Worm (Caenorhabditis elegans): ENCODE results near the gene cnb-1.

The cnb-1 gene

ce11 chrV:11403702-11404101 lies 28.2 kb downstream of the cnb-1 start:
- TF ChIP-seq hnd-1 (tag; optimal IDR thresholded peaks at IDR 0.05) (no peak), aly-1 (tag; optimal IDR thresholded peaks at IDR 0.05) (no peak), hmg-4 (GFP tag; optimal IDR thresholded peaks at IDR 0.05) (no peak), sea-1 (GFP tag; conservative IDR thresholded peaks at IDR 0.05) (no peak), ceh-13 (GFP tag; optimal IDR thresholded peaks at IDR 0.05) (no peak), tbx-11 (GFP tag; IDR thresholded peaks at IDR 0.05) (no peak), ceh-36 (tag; optimal IDR thresholded peaks at IDR 0.05) (no peak), ets-7 (tag; optimal IDR thresholded peaks at IDR 0.05) (no peak), tbx-37 (GFP tag; conservative IDR thresholded peaks at IDR 0.05) (no peak), flt-1 (GFP tag; IDR thresholded peaks at IDR 0.05) (no peak), pes-1 (GFP tag; IDR thresholded peaks at IDR 0.05) (no peak), ama-1 (optimal IDR thresholded peaks at IDR 0.05) (no peak), hmbx-1 (tag; optimal IDR thresholded peaks at IDR 0.05) (no peak), F13C5.2 (tag; optimal IDR thresholded peaks at IDR 0.05) (no peak), scrt-1 (GFP tag; IDR thresholded peaks at IDR 0.05) (no peak), B0310.2 (tag; optimal IDR thresholded peaks at IDR 0.05) (no peak), tra-4 (tag; optimal IDR thresholded peaks at IDR 0.05) (no peak)

ce11 chrV:11407251-11407650 lies 31.7 kb downstream of the cnb-1 start, which contains the start of gene K03B8.6:
Gene K03B8.6 (plus strand): TSS chrV:11407584.
- TF ChIP-seq ets-7 (tag; optimal IDR thresholded peaks at IDR 0.05) (no peak), hmg-4 (GFP tag; optimal IDR thresholded peaks at IDR 0.05) (no peak), sea-1 (GFP tag; conservative IDR thresholded peaks at IDR 0.05) (no peak), B0310.2 (tag; optimal IDR thresholded peaks at IDR 0.05) (no peak), tbx-11 (GFP tag; IDR thresholded peaks at IDR 0.05) (no peak), ceh-13 (GFP tag; optimal IDR thresholded peaks at IDR 0.05) (no peak), pes-1 (GFP tag; IDR thresholded peaks at IDR 0.05) (no peak), scrt-1 (GFP tag; IDR thresholded peaks at IDR 0.05) (no peak), ama-1 (optimal IDR thresholded peaks at IDR 0.05) (no peak), tra-4 (tag; optimal IDR thresholded peaks at IDR 0.05) (no peak)

- TF ChIP-seq tra-4 (tag; optimal IDR thresholded peaks at IDR 0.05) (no peak), hmg-4 (GFP tag; optimal IDR thresholded peaks at IDR 0.05) (no peak), B0310.2 (tag; optimal IDR thresholded peaks at IDR 0.05) (no peak), ceh-36 (tag; optimal IDR thresholded peaks at IDR 0.05) (no peak), ceh-13 (GFP tag; optimal IDR thresholded peaks at IDR 0.05) (no peak), scrt-1 (GFP tag; IDR thresholded peaks at IDR 0.05) (no peak), pes-1 (GFP tag; IDR thresholded peaks at IDR 0.05) (no peak), flt-1 (GFP tag; IDR thresholded peaks at IDR 0.05) (no peak), hnd-1 (tag; optimal IDR thresholded peaks at IDR 0.05) (no peak), tbx-37 (GFP tag; conservative IDR thresholded peaks at IDR 0.05) (no peak), aly-1 (tag; optimal IDR thresholded peaks at IDR 0.05) (no peak), sea-1 (GFP tag; conservative IDR thresholded peaks at IDR 0.05) (no peak), F13C5.2 (tag; optimal IDR thresholded peaks at IDR 0.05) (no peak), tbx-11 (GFP tag; IDR thresholded peaks at IDR 0.05) (no peak), ama-1 (optimal IDR thresholded peaks at IDR 0.05) (no peak), ets-7 (tag; optimal IDR thresholded peaks at IDR 0.05) (no peak), hmbx-1 (tag; optimal IDR thresholded peaks at IDR 0.05) (no peak)
Observed at ce11 chrV:11410902-11411561, 35.5 kb downstream of the cnb-1 start, which contains the start of the genes K03B8.8 and grl-3. Gene K03B8.8 (minus strand): TSS chrV:11411002. Gene grl-3 (plus strand): TSS chrV:11411511.

- TF ChIP-seq tbx-37 (GFP tag; conservative IDR thresholded peaks at IDR 0.05) (no peak), flt-1 (GFP tag; IDR thresholded peaks at IDR 0.05) (no peak), B0310.2 (tag; optimal IDR thresholded peaks at IDR 0.05) (no peak), pes-1 (GFP tag; IDR thresholded peaks at IDR 0.05) (no peak), ets-7 (tag; optimal IDR thresholded peaks at IDR 0.05) (no peak), sea-1 (GFP tag; conservative IDR thresholded peaks at IDR 0.05) (no peak), ama-1 (optimal IDR thresholded peaks at IDR 0.05) (no peak), tra-4 (tag; optimal IDR thresholded peaks at IDR 0.05) (no peak), tbx-11 (GFP tag; IDR thresholded peaks at IDR 0.05) (no peak), F13C5.2 (tag; optimal IDR thresholded peaks at IDR 0.05) (no peak), scrt-1 (GFP tag; IDR thresholded peaks at IDR 0.05) (no peak), ceh-13 (GFP tag; optimal IDR thresholded peaks at IDR 0.05) (no peak), hmbx-1 (tag; optimal IDR thresholded peaks at IDR 0.05) (no peak), hmg-4 (GFP tag; optimal IDR thresholded peaks at IDR 0.05) (no peak), ceh-36 (tag; optimal IDR thresholded peaks at IDR 0.05) (no peak), hnd-1 (tag; optimal IDR thresholded peaks at IDR 0.05) (no peak), aly-1 (tag; optimal IDR thresholded peaks at IDR 0.05) (no peak)
Observed at ce11 chrV:11412125-11412524, 36.6 kb downstream of the cnb-1 start.

ce11 chrV:11415059-11415458 lies 39.5 kb downstream of the cnb-1 start, which contains the start of gene deg-3:
Gene deg-3 (minus strand): TSS chrV:11415159.
- no peak for TF ChIP-seq ceh-13 (GFP tag; optimal IDR thresholded peaks at IDR 0.05)
- TF ChIP-seq tbx-37 (GFP tag; conservative IDR thresholded peaks at IDR 0.05), result no peak
- no peak for TF ChIP-seq ceh-36 (tag; optimal IDR thresholded peaks at IDR 0.05)
- no peak for TF ChIP-seq tbx-11 (GFP tag; IDR thresholded peaks at IDR 0.05)
- TF ChIP-seq ets-7 (tag; optimal IDR thresholded peaks at IDR 0.05), result no peak
- TF ChIP-seq hnd-1 (tag; optimal IDR thresholded peaks at IDR 0.05), result no peak
- TF ChIP-seq B0310.2 (tag; optimal IDR thresholded peaks at IDR 0.05), result no peak
- TF ChIP-seq hmg-4 (GFP tag; optimal IDR thresholded peaks at IDR 0.05), result no peak
- TF ChIP-seq pes-1 (GFP tag; IDR thresholded peaks at IDR 0.05), result no peak
- TF ChIP-seq ama-1 (optimal IDR thresholded peaks at IDR 0.05), result no peak
- TF ChIP-seq F13C5.2 (tag; optimal IDR thresholded peaks at IDR 0.05), result no peak
- no peak for TF ChIP-seq tra-4 (tag; optimal IDR thresholded peaks at IDR 0.05)

- TF ChIP-seq B0310.2 (tag; optimal IDR thresholded peaks at IDR 0.05) (no peak), aly-1 (tag; optimal IDR thresholded peaks at IDR 0.05) (no peak), ama-1 (optimal IDR thresholded peaks at IDR 0.05) (no peak), ets-7 (tag; optimal IDR thresholded peaks at IDR 0.05) (no peak), hmbx-1 (tag; optimal IDR thresholded peaks at IDR 0.05) (no peak), tbx-11 (GFP tag; IDR thresholded peaks at IDR 0.05) (no peak), flt-1 (GFP tag; IDR thresholded peaks at IDR 0.05) (no peak), sea-1 (GFP tag; conservative IDR thresholded peaks at IDR 0.05) (no peak), ceh-36 (tag; optimal IDR thresholded peaks at IDR 0.05) (no peak), hmg-4 (GFP tag; optimal IDR thresholded peaks at IDR 0.05) (no peak), tra-4 (tag; optimal IDR thresholded peaks at IDR 0.05) (no peak), hnd-1 (tag; optimal IDR thresholded peaks at IDR 0.05) (no peak), pes-1 (GFP tag; IDR thresholded peaks at IDR 0.05) (no peak), F13C5.2 (tag; optimal IDR thresholded peaks at IDR 0.05) (no peak), ceh-13 (GFP tag; optimal IDR thresholded peaks at IDR 0.05) (no peak), scrt-1 (GFP tag; IDR thresholded peaks at IDR 0.05) (no peak), tbx-37 (GFP tag; conservative IDR thresholded peaks at IDR 0.05) (no peak)
Observed at ce11 chrV:11421605-11422004, 46.1 kb downstream of the cnb-1 start, which contains the start of gene des-2. Gene des-2 (minus strand): TSS chrV:11421705.

All from whole organism, early embryonic.